Worm (Caenorhabditis elegans) whole organism, young adult: ENCODE measurements around the gene H14E04.3.

Experiments
- F23B12.7 ChIP-seq: sonication (generic microtip); optimal IDR thresholded peaks from 2 replicates; lab custom pipeline; 2017; ENCODE audit warnings: missing genetic modification characterization, mild to moderate bottlenecking, missing compliant biosample characterization, antibody characterized with exemption, moderate library complexity; ENCODE audit not compliant: insufficient read depth
- F33H1.4 ChIP-seq: fragments of 200-800 bp; sonication (Bioruptor generic); IDR thresholded peaks from 2 replicates; pipeline ENCODE4 v1.3.6; 2022; ENCODE audit warnings: missing genetic modification reagents, missing genetic modification characterization, missing compliant biosample characterization
- F49E8.2 ChIP-seq: sonication (generic microtip); optimal IDR thresholded peaks from 3 replicates; lab custom pipeline; 2017; ENCODE audit warnings: missing genetic modification characterization, mild to moderate bottlenecking, missing compliant biosample characterization, antibody characterized with exemption, moderate library complexity; ENCODE audit not compliant: insufficient read depth
- K12H6.12 ChIP-seq: fragments of 200-800 bp; sonication (Bioruptor generic); optimal IDR thresholded peaks from 2 replicates; lab custom pipeline; 2018; ENCODE audit warnings: mild to moderate bottlenecking, missing genetic modification characterization, missing compliant biosample characterization
- Y79H2A.3 ChIP-seq: fragments of 200-800 bp; sonication (Bioruptor generic); conservative IDR thresholded peaks from 2 replicates; pipeline ENCODE4 v1.3.6; 2022; ENCODE audit warnings: missing genetic modification reagents, missing genetic modification characterization, missing compliant biosample characterization
- ZK185.1 ChIP-seq: sonication (generic microtip); optimal IDR thresholded peaks from 2 replicates; lab custom pipeline; 2016; ENCODE audit warnings: mild to moderate bottlenecking, missing genetic modification characterization, missing compliant biosample characterization; ENCODE audit not compliant: poor library complexity, severe bottlenecking
- attf-3 ChIP-seq: fragments of 200-800 bp; sonication (Bioruptor generic); conservative IDR thresholded peaks from 2 replicates; pipeline ENCODE4 v1.3.6; 2022; ENCODE audit warnings: missing genetic modification reagents, missing genetic modification characterization, missing compliant biosample characterization
- attf-5 ChIP-seq: fragments of 200-800 bp; sonication (Bioruptor generic); optimal IDR thresholded peaks from 2 replicates; lab custom pipeline; 2018; ENCODE audit warnings: mild to moderate bottlenecking, missing genetic modification characterization, missing compliant biosample characterization
- cebp-1 ChIP-seq, 2 experiments: fragments of 200-800 bp in 1 of 2; sonication (Bioruptor generic) in 1 of 2; sonication (generic microtip) in 1 of 2; IDR thresholded peaks in 1 of 2; optimal IDR thresholded peaks in 1 of 2; 2 replicates each; pipeline versions ENCODE4 v1.3.6 to Lab custom; 2017 to 2022; ENCODE audit warnings: missing compliant biosample characterization in 2 of 2, missing genetic modification characterization in 2 of 2, mild to moderate bottlenecking in 1 of 2, missing genetic modification reagents in 1 of 2, moderate library complexity in 1 of 2
- ceh-40 ChIP-seq: fragments of 200-800 bp; sonication (Bioruptor generic); IDR thresholded peaks from 2 replicates; pipeline ENCODE4 v1.3.6; 2022; ENCODE audit warnings: missing genetic modification characterization, missing compliant biosample characterization
- die-1 ChIP-seq: sonication (generic microtip); optimal IDR thresholded peaks from 2 replicates; lab custom pipeline; 2016; ENCODE audit warnings: missing genotype, mild to moderate bottlenecking, missing genetic modification characterization, missing compliant biosample characterization
- dox-1 ChIP-seq: fragments of 200-800 bp; sonication (Bioruptor generic); IDR thresholded peaks from 2 replicates; pipeline ENCODE4 v1.3.6; 2022; ENCODE audit warnings: missing genetic modification reagents, missing genetic modification characterization, missing compliant biosample characterization
- dpl-1 ChIP-seq: fragments of 150-350 bp; optimal IDR thresholded peaks from 2 replicates; lab custom pipeline; 2014; ENCODE audit warnings: missing biosample characterization, missing genetic modification reagents, missing genetic modification characterization
- efl-1 ChIP-seq: fragments of 150-350 bp; optimal IDR thresholded peaks from 2 replicates; lab custom pipeline; 2014; ENCODE audit warnings: missing biosample characterization, missing genetic modification reagents, missing genetic modification characterization
- hsf-1 ChIP-seq: fragments of 200-800 bp; sonication (Bioruptor generic); IDR thresholded peaks from 2 replicates; pipeline ENCODE4 v1.3.6; 2022; ENCODE audit warnings: missing genetic modification reagents, missing genetic modification characterization, missing compliant biosample characterization
- lag-1 ChIP-seq: fragments of 200-800 bp; sonication (Bioruptor generic); IDR thresholded peaks from 2 replicates; pipeline ENCODE4 v1.3.6; 2022; ENCODE audit warnings: missing genetic modification reagents, missing genetic modification characterization, missing compliant biosample characterization
- let-526 ChIP-seq: fragments of 200-800 bp; sonication (Bioruptor generic); IDR thresholded peaks from 2 replicates; pipeline ENCODE4 v1.3.6; 2022; ENCODE audit warnings: missing genetic modification reagents, missing genetic modification characterization, missing compliant biosample characterization
- let-607 ChIP-seq, 2 experiments: fragments of 200-800 bp in 1 of 2; sonication (Bioruptor generic) in 1 of 2; sonication (generic microtip) in 1 of 2; optimal IDR thresholded peaks; 2 replicates each; lab custom pipeline; 2016 to 2018; ENCODE audit warnings: mild to moderate bottlenecking in 2 of 2, missing compliant biosample characterization in 2 of 2, missing genetic modification characterization in 2 of 2, moderate library complexity in 2 of 2, missing genotype in 1 of 2
- lin-35 ChIP-seq, 3 experiments: fragments of 150-350 bp in 2 of 3; sonication (generic microtip) in 1 of 3; optimal IDR thresholded peaks; 2 replicates each; lab custom pipeline; 2014 to 2018; ENCODE audit warnings: missing biosample characterization in 3 of 3, missing genetic modification characterization in 3 of 3, missing genetic modification reagents in 3 of 3
- lin-40 ChIP-seq: sonication (generic microtip); optimal IDR thresholded peaks from 2 replicates; lab custom pipeline; 2016; ENCODE audit warnings: missing genetic modification characterization, mild to moderate bottlenecking, missing compliant biosample characterization, missing genotype, missing genetic modification reagents
- lin-54 ChIP-seq: fragments of 200-800 bp; sonication (Bioruptor generic); optimal IDR thresholded peaks from 2 replicates; lab custom pipeline; 2018; ENCODE audit warnings: mild to moderate bottlenecking, missing genetic modification characterization, missing compliant biosample characterization
- lsl-1 ChIP-seq: fragments of 200-800 bp; sonication (Bioruptor generic); optimal IDR thresholded peaks from 2 replicates; lab custom pipeline; 2018; ENCODE audit warnings: mild to moderate bottlenecking, missing genetic modification characterization, moderate library complexity, missing compliant biosample characterization
- madf-6 ChIP-seq: fragments of 200-800 bp; sonication (Bioruptor generic); IDR thresholded peaks from 2 replicates; pipeline ENCODE4 v1.3.6; 2022; ENCODE audit warnings: missing genetic modification reagents, missing genetic modification characterization, missing compliant biosample characterization
- mcd-1 ChIP-seq: fragments of 200-800 bp; sonication (Bioruptor generic); IDR thresholded peaks from 2 replicates; pipeline ENCODE4 v1.3.6; 2022; ENCODE audit warnings: missing genetic modification reagents, missing genetic modification characterization, missing compliant biosample characterization
- nhr-80 ChIP-seq: sonication (generic microtip); optimal IDR thresholded peaks from 2 replicates; lab custom pipeline; 2016; ENCODE audit warnings: missing genetic modification characterization, missing compliant biosample characterization
- nhr-90 ChIP-seq: sonication (generic microtip); optimal IDR thresholded peaks from 2 replicates; lab custom pipeline; 2016; ENCODE audit warnings: missing genotype, mild to moderate bottlenecking, missing genetic modification characterization, missing compliant biosample characterization
- pbrm-1 ChIP-seq: fragments of 200-800 bp; sonication (Bioruptor generic); IDR thresholded peaks from 2 replicates; pipeline ENCODE4 v1.3.6; 2022; ENCODE audit warnings: missing genetic modification reagents, missing genetic modification characterization, missing compliant biosample characterization
- rcor-1 ChIP-seq: fragments of 200-800 bp; sonication (Bioruptor generic); IDR thresholded peaks from 2 replicates; pipeline ENCODE4 v1.3.6; 2022; ENCODE audit warnings: missing genetic modification reagents, missing genetic modification characterization, missing compliant biosample characterization
- repo-1 ChIP-seq: sonication (generic microtip); optimal IDR thresholded peaks from 2 replicates; lab custom pipeline; 2017; ENCODE audit warnings: mild to moderate bottlenecking, missing genetic modification characterization, missing compliant biosample characterization
- snpc-4 ChIP-seq, 5 experiments: fragments of 150-350 bp in 1 of 5; sonication (generic microtip) in 4 of 5; optimal IDR thresholded peaks; 2 replicates each; lab custom pipeline; 2014 to 2018; ENCODE audit warnings: missing genetic modification characterization in 5 of 5, missing biosample characterization in 3 of 5, antibody characterized with exemption in 2 of 5, mild to moderate bottlenecking in 2 of 5, missing compliant biosample characterization in 2 of 5, missing genotype in 2 of 5, moderate library complexity in 2 of 5, missing genetic modification reagents in 1 of 5
- somi-1 ChIP-seq: fragments of 200-800 bp; sonication (Bioruptor generic); optimal IDR thresholded peaks from 2 replicates; lab custom pipeline; 2018; ENCODE audit warnings: mild to moderate bottlenecking, missing genetic modification characterization, missing compliant biosample characterization
- tbp1 ChIP-seq: fragments of 200-800 bp; sonication (Bioruptor generic); optimal IDR thresholded peaks from 2 replicates; lab custom pipeline; 2018; ENCODE audit warnings: mild to moderate bottlenecking, missing genetic modification characterization, missing compliant biosample characterization
- tlf-1 ChIP-seq: fragments of 200-800 bp; sonication (Bioruptor generic); optimal IDR thresholded peaks from 2 replicates; lab custom pipeline; 2018; ENCODE audit warnings: mild to moderate bottlenecking, missing genetic modification characterization, missing compliant biosample characterization
- unc-62 ChIP-seq: fragments of 150-350 bp; optimal IDR thresholded peaks from 2 replicates; lab custom pipeline; 2014; ENCODE audit warnings: missing biosample characterization, missing genetic modification reagents, missing genetic modification characterization

Gene H14E04.3

ce11 chrIII:2418159-2418658 is 31.8 kb upstream of the H14E04.3 start, which contains the start of the genes W04B5.5 and W04B5.3:
Gene W04B5.5, minus strand, starts transcription at chrIII:2418209.
Gene W04B5.3, plus strand, starts transcription at chrIII:2418514.
- TF ChIP-seq lin-35 (GFP tag; optimal IDR thresholded peaks at IDR 0.05; lab: Kevin White, UChicago), result peak in 2 of 3 experiments; percentile 68 to 82
- TF ChIP-seq hsf-1 (GFP tag; lab: Robert Waterston, UW), result peak; percentile 38; the same call in 1 of the 2 replicates
- peak; percentile 31 for TF ChIP-seq tbp1 (GFP tag; lab: Kevin White, UChicago)
- TF ChIP-seq cebp-1 (GFP tag; IDR thresholded peaks at IDR 0.05; lab: Robert Waterston, UW), result 0 out of 2 replicates have a peak, but pooled peaks have one; percentile 24
- TF ChIP-seq cebp-1 (tag; optimal IDR thresholded peaks at IDR 0.05; lab: Kevin White, UChicago), result peak; percentile 61
- TF ChIP-seq nhr-90 (tag; lab: Kevin White, UChicago), result no peak
- TF ChIP-seq Y79H2A.3 (GFP tag; lab: Robert Waterston, UW), result no peak
- TF ChIP-seq tlf-1 (GFP tag; lab: Kevin White, UChicago), result peak; percentile 19
- TF ChIP-seq attf-5, result peak; percentile 25
- TF ChIP-seq madf-6, result peak; percentile 68
- peak; percentile 94 for TF ChIP-seq lin-54 (GFP tag; lab: Kevin White, UChicago)
- TF ChIP-seq mcd-1 (GFP tag; lab: Robert Waterston, UW), result peak; percentile 73
- peak; percentile 34 for TF ChIP-seq lin-40 (tag; lab: Kevin White, UChicago)
- TF ChIP-seq rcor-1, result 0 out of 2 replicates have a peak, but pooled peaks have one; percentile 12
- no peak for TF ChIP-seq repo-1
- TF ChIP-seq dpl-1, result peak; percentile 80
- TF ChIP-seq pbrm-1, result peak; percentile 60; the same call in 1 of the 2 replicates
- TF ChIP-seq efl-1 (GFP tag; lab: Kevin White, UChicago), result peak; percentile 82
- no peak for TF ChIP-seq snpc-4 (GFP tag; optimal IDR thresholded peaks at IDR 0.05; lab: Kevin White, UChicago)
- TF ChIP-seq snpc-4 (tag; optimal IDR thresholded peaks at IDR 0.05; lab: Kevin White, UChicago), result peak in 1 of 4 experiments; percentile 0
- peak; percentile 32 for TF ChIP-seq unc-62
- peak; percentile 29 for TF ChIP-seq nhr-80 (tag; lab: Kevin White, UChicago)
- no peak for TF ChIP-seq K12H6.12 (tag; lab: Kevin White, UChicago)
- peak; percentile 52 for TF ChIP-seq F33H1.4
- peak; percentile 37 for TF ChIP-seq lsl-1
- TF ChIP-seq dox-1 (GFP tag; lab: Robert Waterston, UW), result peak; percentile 41; the same call in 1 of the 2 replicates
- TF ChIP-seq somi-1 (GFP tag; lab: Kevin White, UChicago), result no peak
- no peak for TF ChIP-seq let-526
- peak in 1 of 2 experiments; percentile 26 for TF ChIP-seq let-607 (tag; optimal IDR thresholded peaks at IDR 0.05; lab: Kevin White, UChicago)

- TF ChIP-seq F49E8.2 (tag; lab: Kevin White, UChicago) (no peak), lag-1 (no peak)
Observed at ce11 chrIII:2410925-2411450, 24.6 kb upstream of the H14E04.3 start, which contains the start of gene mrpl-30. Gene mrpl-30, minus strand, starts transcription at chrIII:2410975.

ce11 chrIII:2401126-2402123 is 15.0 kb upstream of the H14E04.3 start, which contains the start of the genes cic-1 and strm-1:
Gene cic-1, minus strand, starts transcription at chrIII:2401221.
Gene strm-1, plus strand, starts transcription at chrIII:2402070.
- TF ChIP-seq mcd-1 (GFP tag; lab: Robert Waterston, UW), result 0 out of 2 replicates have a peak, but pooled peaks have one; percentile 17
- no peak for TF ChIP-seq die-1 (tag; lab: Kevin White, UChicago)
- TF ChIP-seq attf-3, result peak; percentile 98
- no peak for TF ChIP-seq ceh-40 (GFP tag; lab: Robert Waterston, UW)
- peak in 2 of 3 experiments; percentile 5 to 72 for TF ChIP-seq lin-35 (GFP tag; optimal IDR thresholded peaks at IDR 0.05; lab: Kevin White, UChicago)
- TF ChIP-seq lin-54 (GFP tag; lab: Kevin White, UChicago), result peak; percentile 75
- peak; percentile 51 for TF ChIP-seq efl-1 (GFP tag; lab: Kevin White, UChicago)
- TF ChIP-seq attf-5, result peak; percentile 33
- TF ChIP-seq ZK185.1 (tag; lab: Kevin White, UChicago), result no peak
- peak; percentile 17 for TF ChIP-seq F23B12.7 (tag; lab: Kevin White, UChicago)
- TF ChIP-seq lsl-1, result peak; percentile 17
- TF ChIP-seq F33H1.4, result peak; percentile 35; the same call in 1 of the 2 replicates
- TF ChIP-seq dpl-1, result peak; percentile 52
